Worm (Caenorhabditis elegans): ENCODE measurements around the gene str-140.

DNA sequence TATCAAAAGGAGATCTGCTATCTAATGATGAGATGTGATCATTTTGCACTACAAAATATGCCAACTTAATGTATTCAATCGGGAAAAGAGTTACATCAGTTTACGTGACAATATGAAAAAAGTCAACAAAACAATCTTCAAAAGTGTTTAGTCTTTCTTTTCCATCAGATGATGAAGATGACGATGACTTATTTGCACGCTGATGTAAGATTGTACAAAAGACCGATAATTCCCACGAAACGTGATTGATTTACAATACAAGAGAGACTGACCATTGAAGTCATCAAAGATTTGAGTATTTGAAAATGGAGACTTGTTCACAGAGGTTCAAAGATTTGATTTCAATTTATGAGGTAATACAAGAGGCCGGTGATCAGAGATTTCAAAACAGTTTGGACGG, 42.4 kb downstream of the str-140 start:
- no peak for TF ChIP-seq F13C5.2 (tag; optimal IDR thresholded peaks at IDR 0.05)
- TF ChIP-seq B0310.2 (tag; optimal IDR thresholded peaks at IDR 0.05), result no peak
- no peak for TF ChIP-seq hnd-1 (tag; optimal IDR thresholded peaks at IDR 0.05)
